Fruit fly (Drosophila melanogaster) whole organism, embryonic: ENCODE data around the gene ClC-a.

Experiments
- Atf-2 ChIP-seq: fragments of 200-800 bp; sonication (Bioruptor generic); optimal IDR thresholded peaks from 2 replicates; lab custom pipeline; 2016; ENCODE audit warnings: missing biosample characterization, missing genetic modification characterization
- Bgb ChIP-seq: fragments of 200-800 bp; sonication (Bioruptor generic); IDR thresholded peaks from 2 replicates; pipeline ENCODE4 v1.3.6; 2022; ENCODE audit warnings: missing biosample characterization, missing genetic modification characterization; ENCODE audit not compliant: partially characterized antibody
- CG10267 ChIP-seq: fragments of 200-800 bp; sonication (Bioruptor generic); optimal IDR thresholded peaks from 2 replicates; lab custom pipeline; 2018; ENCODE audit warnings: missing biosample characterization, mild to moderate bottlenecking, missing genetic modification characterization, moderate library complexity
- CG11696 ChIP-seq: fragments of 200-800 bp; sonication (Bioruptor generic); IDR thresholded peaks from 2 replicates; pipeline ENCODE4 v1.3.6; 2022; ENCODE audit warnings: missing biosample characterization, missing genetic modification characterization
- CG12155 ChIP-seq: fragments of 200-800 bp; sonication (Bioruptor generic); optimal IDR thresholded peaks from 3 replicates; lab custom pipeline; 2016; ENCODE audit warnings: missing biosample characterization, missing genetic modification characterization
- CG12299 ChIP-seq: fragments of 200-800 bp; sonication (Bioruptor generic); optimal IDR thresholded peaks from 2 replicates; lab custom pipeline; 2018; ENCODE audit warnings: missing biosample characterization, mild to moderate bottlenecking, missing genetic modification characterization
- CG14441 ChIP-seq: fragments of 200-800 bp; sonication (Bioruptor generic); IDR thresholded peaks from 2 replicates; pipeline ENCODE4 v1.3.6; 2022; ENCODE audit warnings: missing biosample characterization, missing genetic modification characterization
- CG14965 ChIP-seq: fragments of 200-800 bp; sonication (Bioruptor generic); optimal IDR thresholded peaks from 2 replicates; lab custom pipeline; 2016; ENCODE audit warnings: missing biosample characterization, missing genetic modification characterization, borderline replicate concordance
- CG1602 ChIP-seq: fragments of 200-800 bp; sonication (Bioruptor generic); optimal IDR thresholded peaks from 3 replicates; lab custom pipeline; 2016; ENCODE audit warnings: missing biosample characterization, missing genetic modification characterization
- CG18262 ChIP-seq: fragments of 200-800 bp; optimal IDR thresholded peaks from 3 replicates; lab custom pipeline; 2019; ENCODE audit warnings: missing biosample characterization, mild to moderate bottlenecking, missing genetic modification characterization, moderate library complexity
- CG2889 ChIP-seq: fragments of 200-800 bp; sonication (Bioruptor generic); IDR thresholded peaks from 3 replicates; pipeline ENCODE4 v1.3.6; 2022; ENCODE audit warnings: missing biosample characterization, missing genetic modification characterization
- CG31388 ChIP-seq: fragments of 200-800 bp; sonication (Bioruptor generic); optimal IDR thresholded peaks from 2 replicates; lab custom pipeline; 2016; ENCODE audit warnings: missing biosample characterization, missing genetic modification characterization
- CG32532 ChIP-seq: fragments of 200-800 bp; sonication (Bioruptor generic); IDR thresholded peaks from 2 replicates; pipeline ENCODE4 v1.3.6; 2022; ENCODE audit warnings: missing biosample characterization, missing genetic modification characterization
- CG4328 ChIP-seq: fragments of 200-800 bp; sonication (Bioruptor generic); optimal IDR thresholded peaks from 3 replicates; lab custom pipeline; 2017; ENCODE audit warnings: missing biosample characterization, missing genetic modification reagents, missing genetic modification characterization
- CG4730 ChIP-seq: fragments of 200-800 bp; sonication (Bioruptor generic); IDR thresholded peaks from 2 replicates; pipeline ENCODE4 v1.3.6; 2022; ENCODE audit warnings: missing biosample characterization, missing genetic modification characterization
- CG4854 ChIP-seq: fragments of 200-800 bp; sonication (Bioruptor generic); optimal IDR thresholded peaks from 2 replicates; lab custom pipeline; 2016; ENCODE audit warnings: missing biosample characterization, missing genetic modification characterization, inconsistent platforms
- CG6175 ChIP-seq: fragments of 200-800 bp; sonication (Bioruptor generic); IDR thresholded peaks from 3 replicates; pipeline ENCODE4 v1.3.6; 2022; ENCODE audit warnings: missing biosample characterization, missing genetic modification characterization
- CG7271 ChIP-seq: fragments of 200-800 bp; sonication (Bioruptor generic); optimal IDR thresholded peaks from 2 replicates; lab custom pipeline; 2018; ENCODE audit warnings: missing biosample characterization, mild to moderate bottlenecking, missing genetic modification characterization, moderate library complexity
- CG8388 ChIP-seq: fragments of 200-800 bp; sonication (Bioruptor generic); optimal IDR thresholded peaks from 2 replicates; lab custom pipeline; 2019; ENCODE audit warnings: missing biosample characterization, mild to moderate bottlenecking, missing genetic modification characterization, moderate library complexity
- CG9932 ChIP-seq: fragments of 200-800 bp; sonication (Bioruptor generic); IDR thresholded peaks from 2 replicates; pipeline ENCODE4 v1.3.6; 2022; ENCODE audit warnings: missing biosample characterization, missing genetic modification characterization
- GATAe ChIP-seq: fragments of 200-800 bp; sonication (Bioruptor generic); conservative IDR thresholded peaks from 2 replicates; pipeline ENCODE4 v1.3.6; 2022; ENCODE audit warnings: missing biosample characterization, missing genetic modification characterization
- Gug ChIP-seq: fragments of 200-800 bp; sonication (Bioruptor generic); IDR thresholded peaks from 4 replicates; pipeline ENCODE4 v1.3.6; 2022; ENCODE audit warnings: missing biosample characterization, missing genetic modification characterization
- Lim3 ChIP-seq: fragments of 200-800 bp; sonication (Bioruptor generic); IDR thresholded peaks from 2 replicates; pipeline ENCODE4 v1.3.6; 2022; ENCODE audit warnings: missing biosample characterization, missing genetic modification characterization
- NFAT ChIP-seq: fragments of 200-800 bp; sonication (Bioruptor generic); IDR thresholded peaks from 2 replicates; pipeline ENCODE4 v1.3.6; 2022; ENCODE audit warnings: missing biosample characterization, missing genetic modification characterization
- Oaz ChIP-seq: fragments of 200-800 bp; sonication (Bioruptor generic); IDR thresholded peaks from 2 replicates; pipeline ENCODE4 v1.3.6; 2022; ENCODE audit warnings: missing biosample characterization, missing genetic modification characterization
- Xrp1 ChIP-seq: fragments of 200-800 bp; sonication (Bioruptor generic); IDR thresholded peaks from 2 replicates; pipeline ENCODE4 v1.3.6; 2022; ENCODE audit warnings: missing biosample characterization, missing genetic modification characterization
- ac ChIP-seq: fragments of 200-800 bp; sonication (Bioruptor generic); optimal IDR thresholded peaks from 3 replicates; lab custom pipeline; 2017; ENCODE audit warnings: missing biosample characterization, mild to moderate bottlenecking, missing genetic modification characterization
- crol ChIP-seq: fragments of 200-800 bp; sonication (Bioruptor generic); IDR thresholded peaks from 2 replicates; pipeline ENCODE4 v1.3.6; 2022; ENCODE audit warnings: missing biosample characterization, missing genetic modification characterization
- cwo ChIP-seq: fragments of 200-800 bp; sonication (Bioruptor generic); optimal IDR thresholded peaks from 3 replicates; lab custom pipeline; 2017; ENCODE audit warnings: missing biosample characterization, missing genetic modification characterization, mild to moderate bottlenecking, moderate library complexity, missing genetic modification reagents
- dmrt99B ChIP-seq: fragments of 200-800 bp; sonication (Bioruptor generic); optimal IDR thresholded peaks from 2 replicates; lab custom pipeline; 2018; ENCODE audit warnings: missing biosample characterization, mild to moderate bottlenecking, missing genetic modification characterization, moderate library complexity
- emc ChIP-seq: fragments of 200-800 bp; sonication (Bioruptor generic); optimal IDR thresholded peaks from 2 replicates; lab custom pipeline; 2016; ENCODE audit warnings: missing biosample characterization, missing genetic modification characterization
- esg ChIP-seq: fragments of 200-800 bp; sonication (Bioruptor generic); conservative IDR thresholded peaks from 2 replicates; pipeline ENCODE4 v1.3.6; 2022; ENCODE audit warnings: missing biosample characterization, missing genetic modification characterization
- fd102C ChIP-seq: fragments of 200-800 bp; sonication (Bioruptor generic); optimal IDR thresholded peaks from 2 replicates; lab custom pipeline; 2018; ENCODE audit warnings: missing biosample characterization, mild to moderate bottlenecking, missing genetic modification characterization, moderate library complexity
- fd64A ChIP-seq: fragments of 200-800 bp; sonication (Bioruptor generic); optimal IDR thresholded peaks from 3 replicates; lab custom pipeline; 2018; ENCODE audit warnings: missing biosample characterization, mild to moderate bottlenecking, missing genetic modification characterization
- gem ChIP-seq: fragments of 200-800 bp; sonication (Bioruptor generic); optimal IDR thresholded peaks from 2 replicates; lab custom pipeline; 2019; ENCODE audit warnings: missing biosample characterization, mild to moderate bottlenecking, missing genetic modification characterization, moderate library complexity
- hkb ChIP-seq, 2 experiments: fragments of 200-800 bp in 1 of 2; fragments of >200 bp in 1 of 2; sonication (Bioruptor generic) in 1 of 2; IDR thresholded peaks in 1 of 2; optimal IDR thresholded peaks in 1 of 2; 2 replicates each; pipeline versions ENCODE4 v1.3.6 to Lab custom; 2017 to 2022; ENCODE audit warnings: missing biosample characterization in 1 of 2, missing genetic modification characterization in 1 of 2
- mirr ChIP-seq: fragments of 200-800 bp; sonication (Bioruptor generic); optimal IDR thresholded peaks from 3 replicates; lab custom pipeline; 2018; ENCODE audit warnings: missing biosample characterization, mild to moderate bottlenecking, missing genetic modification characterization
- otp ChIP-seq: fragments of 200-800 bp; sonication (Bioruptor generic); IDR thresholded peaks from 3 replicates; pipeline ENCODE4, ENCODE4 v1.3.6; 2022; ENCODE audit warnings: missing biosample characterization, missing genetic modification characterization
- peb ChIP-seq: fragments of 200-800 bp; sonication (Bioruptor generic); IDR thresholded peaks from 2 replicates; pipeline ENCODE4 v1.3.6; 2022; ENCODE audit warnings: missing biosample characterization, missing genetic modification characterization
- pita ChIP-seq: fragments of 200-800 bp; sonication (Bioruptor generic); optimal IDR thresholded peaks from 2 replicates; lab custom pipeline; 2017; ENCODE audit warnings: missing biosample characterization, mild to moderate bottlenecking, missing genetic modification characterization
- prd ChIP-seq, 3 experiments: fragments of >200 bp in 2 of 3; fragments of 200-800 bp in 1 of 3; sonication (Bioruptor generic) in 1 of 3; optimal IDR thresholded peaks in 2 of 3; IDR thresholded peaks in 1 of 3; 2 replicates in 2 of 3; 3 replicates in 1 of 3; pipeline versions ENCODE4 v1.3.6 to Lab custom; 2017 to 2022; ENCODE audit warnings: missing biosample characterization in 1 of 3, missing genetic modification characterization in 1 of 3
- pum ChIP-seq: fragments of 200-800 bp; sonication (Bioruptor generic); optimal IDR thresholded peaks from 2 replicates; lab custom pipeline; 2016; ENCODE audit warnings: missing biosample characterization, missing genetic modification characterization
- rib ChIP-seq: fragments of 200-800 bp; sonication (Bioruptor generic); IDR thresholded peaks from 2 replicates; pipeline ENCODE4 v1.3.6; 2022; ENCODE audit warnings: missing biosample characterization, missing genetic modification characterization
- salm ChIP-seq: fragments of 200-800 bp; sonication (Bioruptor generic); optimal IDR thresholded peaks from 2 replicates; lab custom pipeline; 2018; ENCODE audit warnings: missing biosample characterization, mild to moderate bottlenecking, missing genetic modification characterization
- sens-2 ChIP-seq: fragments of 200-800 bp; sonication (Bioruptor generic); IDR thresholded peaks from 2 replicates; pipeline ENCODE4 v1.3.6; 2022; ENCODE audit warnings: missing biosample characterization, missing genetic modification characterization
- stwl ChIP-seq: fragments of 200-800 bp; sonication (Bioruptor generic); optimal IDR thresholded peaks from 3 replicates; lab custom pipeline; 2018; ENCODE audit warnings: missing biosample characterization, mild to moderate bottlenecking, missing genetic modification characterization, moderate library complexity
- tin ChIP-seq: fragments of 200-800 bp; sonication (Bioruptor generic); optimal IDR thresholded peaks from 3 replicates; lab custom pipeline; 2016; ENCODE audit warnings: missing biosample characterization, missing genetic modification characterization
- vvl ChIP-seq: fragments of 200-800 bp; sonication (Bioruptor generic); IDR thresholded peaks from 2 replicates; pipeline ENCODE4 v1.3.6; 2022; ENCODE audit warnings: missing biosample characterization, missing genetic modification characterization
- wek ChIP-seq: fragments of 200-800 bp; sonication (Bioruptor generic); optimal IDR thresholded peaks from 3 replicates; lab custom pipeline; 2018; ENCODE audit warnings: missing biosample characterization, mild to moderate bottlenecking, missing genetic modification characterization, moderate library complexity
- zen ChIP-seq: fragments of 200-800 bp; sonication (Bioruptor generic); optimal IDR thresholded peaks from 3 replicates; lab custom pipeline; 2018; ENCODE audit warnings: missing biosample characterization, mild to moderate bottlenecking, missing genetic modification characterization, moderate library complexity

Gene ClC-a

dm6 chr3R:11764279-11764880 lies 48.6 kb downstream of the ClC-a start, which contains the start of gene Lk6 (continued):
- peak; percentile 84 for TF ChIP-seq hkb (optimal IDR thresholded peaks at IDR 0.05; lab: Kevin White, UChicago)
- TF ChIP-seq hkb (GFP tag; IDR thresholded peaks at IDR 0.05; lab: Robert Waterston, UW), result no peak
- TF ChIP-seq CG12155 (GFP tag; lab: Kevin White, UChicago), result peak; percentile 54
- peak; percentile 45 for TF ChIP-seq salm (tag; lab: Kevin White, UChicago)
- TF ChIP-seq tin, result no peak
- peak; percentile 43 for TF ChIP-seq CG18262
- TF ChIP-seq gem (tag; lab: Kevin White, UChicago), result peak; percentile 42
- TF ChIP-seq Bgb, result no peak
- TF ChIP-seq CG4854 (GFP tag; lab: Kevin White, UChicago), result no peak
- no peak for TF ChIP-seq Gug (GFP tag; lab: Robert Waterston, UW)
- TF ChIP-seq cwo (GFP tag; lab: Kevin White, UChicago), result peak; percentile 10
- TF ChIP-seq rib (GFP tag; lab: Robert Waterston, UW), result no peak
- no peak for TF ChIP-seq NFAT (GFP tag; lab: Robert Waterston, UW)
- TF ChIP-seq CG12299 (tag; lab: Kevin White, UChicago), result peak; percentile 54
- no peak for TF ChIP-seq CG11696 (GFP tag; lab: Robert Waterston, UW)
- TF ChIP-seq fd102C, result peak; percentile 14
- TF ChIP-seq CG8388 (GFP tag; lab: Kevin White, UChicago), result no peak
- TF ChIP-seq fd64A (GFP tag; lab: Kevin White, UChicago), result no peak
- no peak for TF ChIP-seq CG6175 (GFP tag; lab: Robert Waterston, UW)
- no peak for TF ChIP-seq CG14441 (GFP tag; lab: Robert Waterston, UW)
- TF ChIP-seq esg (GFP tag; lab: Robert Waterston, UW), result no peak
- TF ChIP-seq otp (GFP tag; lab: Robert Waterston, UW), result no peak
- no peak for TF ChIP-seq dmrt99B
- TF ChIP-seq CG14965 (GFP tag; lab: Kevin White, UChicago), result no peak
- peak; percentile 60 for TF ChIP-seq stwl
- peak; percentile 3 for TF ChIP-seq pum (GFP tag; lab: Kevin White, UChicago)
- TF ChIP-seq peb (GFP tag; lab: Robert Waterston, UW), result no peak
- TF ChIP-seq CG7271 (tag; lab: Kevin White, UChicago), result no peak
- no peak for TF ChIP-seq sens-2
- peak; percentile 76 for TF ChIP-seq mirr
- no peak for TF ChIP-seq GATAe (GFP tag; lab: Robert Waterston, UW)
- TF ChIP-seq CG1602 (GFP tag; lab: Kevin White, UChicago), result no peak
- peak; percentile 63 for TF ChIP-seq CG4328 (GFP tag; lab: Kevin White, UChicago)
- TF ChIP-seq emc (GFP tag; lab: Kevin White, UChicago), result peak; percentile 24
- TF ChIP-seq Atf-2 (GFP tag; lab: Kevin White, UChicago), result peak; percentile 37
- peak; percentile 99 for TF ChIP-seq pita (GFP tag; lab: Kevin White, UChicago)
- no peak for TF ChIP-seq vvl (GFP tag; lab: Robert Waterston, UW)
- TF ChIP-seq Oaz, result no peak
- no peak for TF ChIP-seq crol (GFP tag; lab: Robert Waterston, UW)
- no peak for TF ChIP-seq CG9932 (GFP tag; lab: Robert Waterston, UW)
- TF ChIP-seq CG31388 (GFP tag; lab: Kevin White, UChicago), result no peak
- TF ChIP-seq wek (GFP tag; lab: Kevin White, UChicago), result peak; percentile 64
- no peak for TF ChIP-seq CG32532
- peak; percentile 41 for TF ChIP-seq zen
- TF ChIP-seq Lim3 (GFP tag; lab: Robert Waterston, UW), result no peak
- TF ChIP-seq prd (optimal IDR thresholded peaks at IDR 0.05; lab: Kevin White, UChicago), result no peak
- TF ChIP-seq prd (GFP tag; IDR thresholded peaks at IDR 0.05; lab: Robert Waterston, UW), result no peak
- TF ChIP-seq CG2889, result no peak
- TF ChIP-seq ac (GFP tag; lab: Kevin White, UChicago), result no peak
- TF ChIP-seq CG4730 (GFP tag; lab: Robert Waterston, UW), result no peak
- TF ChIP-seq CG10267 (tag; lab: Kevin White, UChicago), result peak; percentile 86
- TF ChIP-seq Xrp1, result no peak
